Fruit fly (Drosophila melanogaster) whole organism, adult: ENCODE results near the gene CG10970.

Experiments
- CG12768 ChIP-seq: fragments of 200-800 bp; sonication (Bioruptor generic); optimal IDR thresholded peaks from 2 replicates; lab custom pipeline; 2017; ENCODE audit warnings: missing biosample characterization, missing genetic modification characterization, mild to moderate bottlenecking, moderate library complexity, missing genetic modification reagents
- CG5204 ChIP-seq: fragments of 200-800 bp; sonication (Bioruptor generic); optimal IDR thresholded peaks from 2 replicates; lab custom pipeline; 2016; ENCODE audit warnings: missing biosample characterization, missing genetic modification characterization
- Mnt ChIP-seq: fragments of 200-800 bp; sonication (Bioruptor generic); optimal IDR thresholded peaks from 2 replicates; lab custom pipeline; 2016; ENCODE audit warnings: missing biosample characterization, mild to moderate bottlenecking, missing genetic modification characterization
- kay ChIP-seq: fragments of 200-800 bp; sonication (Bioruptor generic); peaks from one replicate; lab custom pipeline; 2016; ENCODE audit warnings: missing biosample characterization, missing genetic modification characterization, borderline replicate concordance
- tj ChIP-seq: fragments of 200-800 bp; sonication (Bioruptor generic); optimal IDR thresholded peaks from 3 replicates; lab custom pipeline; 2017; ENCODE audit warnings: missing biosample characterization, mild to moderate bottlenecking, missing genetic modification characterization, moderate library complexity
- toe ChIP-seq: fragments of 200-800 bp; sonication (Bioruptor generic); optimal IDR thresholded peaks from 2 replicates; lab custom pipeline; 2016; ENCODE audit warnings: missing biosample characterization, missing genetic modification characterization

DNA sequence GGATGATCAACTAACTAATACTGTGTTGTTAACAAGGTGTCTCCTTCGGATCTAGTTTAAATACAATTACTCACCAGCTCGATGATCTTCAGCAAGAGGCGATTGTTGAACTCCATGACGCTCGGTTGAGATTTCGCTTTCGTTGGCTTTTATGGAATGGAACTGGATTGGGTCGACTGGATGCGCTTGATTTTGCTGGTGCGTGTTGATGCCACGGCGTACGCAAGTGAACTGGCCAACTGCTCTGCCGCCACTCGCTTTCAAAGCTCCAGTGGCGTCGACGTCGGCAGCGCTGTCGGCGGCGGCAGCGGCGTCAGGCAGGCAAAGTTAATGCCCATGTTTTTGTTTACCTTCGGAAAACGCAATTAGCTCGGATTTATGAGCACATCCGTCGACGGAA, 7.1 kb upstream of the CG10970 start, which contains the start of gene CG44325:
- TF ChIP-seq Mnt (GFP tag; lab: Kevin White, UChicago) (no peak), toe (GFP tag; lab: Kevin White, UChicago) (no peak), tj (GFP tag; lab: Kevin White, UChicago) (no peak), CG5204 (no peak), CG12768 (GFP tag; lab: Kevin White, UChicago) (no peak), kay (GFP tag; lab: Kevin White, UChicago) (no peak)
